Worm (Caenorhabditis elegans): ENCODE measurements around the gene Y32H12A.7.

Gene Y32H12A.7

ce11 chrIII:5421406-5421805, 36.2 kb upstream of the Y32H12A.7 start:
- TF ChIP-seq mdl-1 (tag; optimal IDR thresholded peaks at IDR 0.05) (peak in 1 of 2 experiments; percentile 40), C04F5.9 (tag; optimal IDR thresholded peaks at IDR 0.05) (no peak), ceh-90 (tag; optimal IDR thresholded peaks at IDR 0.05) (no peak), sox-4 (tag; optimal IDR thresholded peaks at IDR 0.05) (no peak), lin-13 (GFP tag; optimal IDR thresholded peaks at IDR 0.05) (no peak), rnt-1 (tag; optimal IDR thresholded peaks at IDR 0.05) (peak; percentile 70), mep-1 (tag; optimal IDR thresholded peaks at IDR 0.05) (no peak), nhr-71 (tag; optimal IDR thresholded peaks at IDR 0.05) (peak; percentile 59), ceh-63 (GFP tag; optimal IDR thresholded peaks at IDR 0.05) (no peak), blmp-1 (tag; optimal IDR thresholded peaks at IDR 0.05) (peak; percentile 93), nhr-28 (tag; optimal IDR thresholded peaks at IDR 0.05) (no peak), dsc-1 (tag; optimal IDR thresholded peaks at IDR 0.05) (peak; percentile 36), Y116A8C.19 (tag; optimal IDR thresholded peaks at IDR 0.05; ENCODE audit: borderline replicate concordance) (no peak), lin-35 (GFP tag; optimal IDR thresholded peaks at IDR 0.05) (peak in 1 of 2 experiments; percentile 21), nhr-20 (tag; optimal IDR thresholded peaks at IDR 0.05) (peak; percentile 22), nhr-19 (GFP tag; conservative IDR thresholded peaks at IDR 0.05) (0 out of 2 replicates have a peak, but pooled peaks have one; percentile 13), snu-23 (GFP tag; optimal IDR thresholded peaks at IDR 0.05) (peak; percentile 51), nhr-11 (tag; optimal IDR thresholded peaks at IDR 0.05) (no peak), efl-1 (optimal IDR thresholded peaks at IDR 0.05) (peak in 1 of 2 experiments; percentile 16), efl-1 (GFP tag; optimal IDR thresholded peaks at IDR 0.05 in 1 of 2) (no peak), elt-2 (tag; optimal IDR thresholded peaks at IDR 0.05) (peak; percentile 11), nhr-90 (tag; optimal IDR thresholded peaks at IDR 0.05; ENCODE audit: poor library complexity) (peak; percentile 10), elt-3 (tag; optimal IDR thresholded peaks at IDR 0.05) (peak in 2 of 6 experiments; percentile 10 to 33), dpl-1 (GFP tag; optimal IDR thresholded peaks at IDR 0.05) (peak in 1 of 3 experiments; percentile 4), lin-14 (GFP tag; optimal IDR thresholded peaks at IDR 0.05) (peak; percentile 73), lin-39 (tag; optimal IDR thresholded peaks at IDR 0.05) (no peak), nhr-237 (tag; optimal IDR thresholded peaks at IDR 0.05) (no peak), lsy-2 (tag; optimal IDR thresholded peaks at IDR 0.05) (peak in 1 of 2 experiments; percentile 36), ztf-4 (tag; optimal IDR thresholded peaks at IDR 0.05) (no peak), unc-62 (GFP tag; optimal IDR thresholded peaks at IDR 0.05) (no peak), C16A3.4 (tag; optimal IDR thresholded peaks at IDR 0.05) (no peak), C34B4.2 (tag; optimal IDR thresholded peaks at IDR 0.05) (no peak), nhr-84 (tag; optimal IDR thresholded peaks at IDR 0.05) (no peak)

ce11 chrIII:5420276-5420675, 35.1 kb upstream of the Y32H12A.7 start:
- TF ChIP-seq snpc-4 (tag; optimal IDR thresholded peaks at IDR 0.05) (no peak), ceh-8 (GFP tag; optimal IDR thresholded peaks at IDR 0.05) (no peak), efl-1 (optimal IDR thresholded peaks at IDR 0.05) (no peak), efl-1 (GFP tag; optimal IDR thresholded peaks at IDR 0.05 in 1 of 2) (peak in 1 of 2 experiments; percentile 28), elt-2 (tag; optimal IDR thresholded peaks at IDR 0.05) (peak; percentile 50), mdl-1 (tag; optimal IDR thresholded peaks at IDR 0.05) (no peak), hpl-2 (GFP tag; optimal IDR thresholded peaks at IDR 0.05) (no peak), ceh-63 (GFP tag; optimal IDR thresholded peaks at IDR 0.05) (no peak), lin-39 (tag; optimal IDR thresholded peaks at IDR 0.05) (no peak), swsn-7 (tag; optimal IDR thresholded peaks at IDR 0.05) (no peak), ztf-4 (tag; optimal IDR thresholded peaks at IDR 0.05) (no peak), tlp-1 (tag; optimal IDR thresholded peaks at IDR 0.05) (no peak), unc-98 (GFP tag; IDR thresholded peaks at IDR 0.05) (no peak), lin-35 (GFP tag; optimal IDR thresholded peaks at IDR 0.05) (peak in 1 of 2 experiments; percentile 23)

- TF ChIP-seq hlh-17 (GFP tag; optimal IDR thresholded peaks at IDR 0.05; ENCODE audit: borderline replicate concordance) = no peak
- TF ChIP-seq lin-15B (tag; optimal IDR thresholded peaks at IDR 0.05) = no peak
- TF ChIP-seq ceh-82 (tag; optimal IDR thresholded peaks at IDR 0.05) = no peak
- TF ChIP-seq dpl-1 (GFP tag; optimal IDR thresholded peaks at IDR 0.05) = no peak
- no peak for TF ChIP-seq F16B12.6 (tag; optimal IDR thresholded peaks at IDR 0.05)
- no peak for TF ChIP-seq ces-1 (GFP tag; optimal IDR thresholded peaks at IDR 0.05)
- peak; percentile 66 for TF ChIP-seq blmp-1 (tag; optimal IDR thresholded peaks at IDR 0.05)
Observed at ce11 chrIII:5419527-5419926, 34.3 kb upstream of the Y32H12A.7 start.
